Fruit fly (Drosophila melanogaster) whole organism, embryonic: ENCODE data around the gene Dlip2.
A peak's percentile ranks its signal among the peaks of the same experiment; 100 is the strongest.

ENCODE experiments used
- Atf-2 ChIP-seq: fragments of 200-800 bp; sonication (Bioruptor generic); optimal IDR thresholded peaks from 2 replicates; lab custom pipeline; 2016; ENCODE audit warnings: missing biosample characterization, missing genetic modification characterization
- B-H2 ChIP-seq: fragments of 200-800 bp; sonication (Bioruptor generic); optimal IDR thresholded peaks from 2 replicates; lab custom pipeline; 2018; ENCODE audit warnings: missing biosample characterization, mild to moderate bottlenecking, missing genetic modification characterization
- Bdp1 ChIP-seq: fragments of 200-800 bp; sonication (Bioruptor generic); optimal IDR thresholded peaks from 3 replicates; lab custom pipeline; 2016; ENCODE audit warnings: missing biosample characterization, missing genetic modification characterization
- CG10209 ChIP-seq: fragments of 200-800 bp; sonication (Bioruptor generic); optimal IDR thresholded peaks from 3 replicates; lab custom pipeline; 2017; ENCODE audit warnings: missing biosample characterization, mild to moderate bottlenecking, missing genetic modification characterization, missing genetic modification reagents
- CG11398 ChIP-seq: fragments of 200-800 bp; sonication (Bioruptor generic); optimal IDR thresholded peaks from 2 replicates; lab custom pipeline; 2016; ENCODE audit warnings: missing biosample characterization, missing genetic modification characterization
- CG13287 ChIP-seq: fragments of 200-800 bp; sonication (Bioruptor generic); IDR thresholded peaks from 2 replicates; pipeline ENCODE4 v1.3.6; 2022; ENCODE audit warnings: missing biosample characterization, missing genetic modification characterization; ENCODE audit not compliant: partially characterized antibody
- CG13424 ChIP-seq: fragments of 200-800 bp; sonication (Bioruptor generic); optimal IDR thresholded peaks from 2 replicates; lab custom pipeline; 2019; ENCODE audit warnings: missing biosample characterization, mild to moderate bottlenecking, missing genetic modification characterization, moderate library complexity
- CG15479 ChIP-seq: fragments of 200-800 bp; sonication (Bioruptor generic); optimal IDR thresholded peaks from 3 replicates; lab custom pipeline; 2019; ENCODE audit warnings: missing biosample characterization, mild to moderate bottlenecking, missing genetic modification characterization, moderate library complexity
- CG17359 ChIP-seq: fragments of 200-800 bp; sonication (Bioruptor generic); optimal IDR thresholded peaks from 3 replicates; lab custom pipeline; 2018; ENCODE audit warnings: missing biosample characterization, mild to moderate bottlenecking, missing genetic modification characterization, moderate library complexity
- CG31365 ChIP-seq: fragments of 200-800 bp; sonication (Bioruptor generic); optimal IDR thresholded peaks from 2 replicates; lab custom pipeline; 2018; ENCODE audit warnings: missing biosample characterization, mild to moderate bottlenecking, missing genetic modification characterization
- CG34376 ChIP-seq: fragments of 200-800 bp; sonication (Bioruptor generic); optimal IDR thresholded peaks from 2 replicates; lab custom pipeline; 2018; ENCODE audit warnings: missing biosample characterization, mild to moderate bottlenecking, missing genetic modification characterization
- CG34422 ChIP-seq: fragments of 200-800 bp; sonication (Bioruptor generic); IDR thresholded peaks from 3 replicates; pipeline ENCODE4 v1.3.6; 2022; ENCODE audit warnings: missing biosample characterization, missing genetic modification characterization
- CG3726 ChIP-seq: fragments of 200-800 bp; sonication (Bioruptor generic); IDR thresholded peaks from 3 replicates; pipeline ENCODE4, ENCODE4 v1.3.6; 2022; ENCODE audit warnings: missing biosample characterization, missing genetic modification characterization
- CG7372 ChIP-seq: fragments of 200-800 bp; sonication (Bioruptor generic); IDR thresholded peaks from 2 replicates; pipeline ENCODE4 v1.3.6; 2022; ENCODE audit warnings: missing biosample characterization, missing genetic modification characterization
- CG7786 ChIP-seq: fragments of 200-800 bp; sonication (Bioruptor generic); optimal IDR thresholded peaks from 2 replicates; lab custom pipeline; 2016; ENCODE audit warnings: missing biosample characterization, missing genetic modification characterization
- CG7963 ChIP-seq: fragments of 200-800 bp; sonication (Bioruptor generic); IDR thresholded peaks from 3 replicates; pipeline ENCODE4 v1.3.6; 2022; ENCODE audit warnings: missing biosample characterization, missing genetic modification characterization; ENCODE audit not compliant: partially characterized antibody
- CG8478 ChIP-seq: fragments of >200 bp; optimal IDR thresholded peaks from 2 replicates; lab custom pipeline; 2018
- CG9817 ChIP-seq: fragments of 200-800 bp; sonication (Bioruptor generic); optimal IDR thresholded peaks from 2 replicates; lab custom pipeline; 2018; ENCODE audit warnings: missing biosample characterization, mild to moderate bottlenecking, missing genetic modification characterization, moderate library complexity
- CTCF ChIP-seq: fragments of 200-800 bp; sonication (Bioruptor generic); optimal IDR thresholded peaks from 2 replicates; lab custom pipeline; 2017; ENCODE audit warnings: missing biosample characterization, mild to moderate bottlenecking, missing genetic modification characterization, moderate library complexity
- D ChIP-seq, 2 experiments: fragments of 200-800 bp in 1 of 2; fragments of >200 bp in 1 of 2; sonication (Bioruptor generic) in 1 of 2; optimal IDR thresholded peaks; 2 replicates in 1 of 2; 3 replicates in 1 of 2; lab custom pipeline; 2017; ENCODE audit warnings: mild to moderate bottlenecking in 1 of 2, missing biosample characterization in 1 of 2, missing genetic modification characterization in 1 of 2, missing genetic modification reagents in 1 of 2
- D19B ChIP-seq: fragments of 200-800 bp; sonication (Bioruptor generic); optimal IDR thresholded peaks from 2 replicates; lab custom pipeline; 2017; ENCODE audit warnings: missing biosample characterization, mild to moderate bottlenecking, missing genetic modification characterization
- Dbx ChIP-seq: fragments of 200-800 bp; sonication (Bioruptor generic); IDR thresholded peaks from 3 replicates; pipeline ENCODE4 v1.3.6; 2022; ENCODE audit warnings: missing biosample characterization, missing genetic modification characterization
- Deaf1 ChIP-seq: fragments of 200-800 bp; optimal IDR thresholded peaks from 3 replicates; lab custom pipeline; 2019; ENCODE audit warnings: missing biosample characterization, mild to moderate bottlenecking, missing genetic modification characterization, moderate library complexity
- H2.0 ChIP-seq: fragments of 200-800 bp; sonication (Bioruptor generic); IDR thresholded peaks from 2 replicates; pipeline ENCODE4 v1.3.6; 2022; ENCODE audit warnings: missing biosample characterization, missing genetic modification characterization
- Med ChIP-seq: fragments of 200-800 bp; sonication (Bioruptor generic); peaks from one replicate; lab custom pipeline; 2016; ENCODE audit warnings: missing biosample characterization, missing genetic modification characterization, mild to moderate bottlenecking, inconsistent platforms, moderate library complexity
- Pdp1 ChIP-seq, 2 experiments: fragments of 200-800 bp; sonication (Bioruptor generic); optimal IDR thresholded peaks; 3 replicates each; lab custom pipeline; 2016; ENCODE audit warnings: missing biosample characterization in 2 of 2, missing genetic modification characterization in 2 of 2, mild to moderate bottlenecking in 1 of 2, moderate library complexity in 1 of 2
- Poxn ChIP-seq: fragments of 200-800 bp; sonication (Bioruptor generic); IDR thresholded peaks from 2 replicates; pipeline ENCODE4 v1.3.6; 2022; ENCODE audit warnings: missing biosample characterization, missing genetic modification characterization
- YL-1 ChIP-seq: fragments of 200-800 bp; sonication (Bioruptor generic); optimal IDR thresholded peaks from 3 replicates; lab custom pipeline; 2017; ENCODE audit warnings: missing biosample characterization, mild to moderate bottlenecking, missing genetic modification characterization
- ash1 ChIP-seq: fragments of 200-800 bp; sonication (Bioruptor generic); optimal IDR thresholded peaks from 2 replicates; lab custom pipeline; 2018; ENCODE audit warnings: missing biosample characterization, mild to moderate bottlenecking, missing genetic modification characterization
- cato ChIP-seq: fragments of 200-800 bp; sonication (Bioruptor generic); optimal IDR thresholded peaks from 2 replicates; lab custom pipeline; 2016; ENCODE audit warnings: missing biosample characterization, missing genetic modification characterization, borderline replicate concordance
- ems ChIP-seq: fragments of 200-800 bp; sonication (Bioruptor generic); optimal IDR thresholded peaks from 3 replicates; lab custom pipeline; 2016; ENCODE audit warnings: missing biosample characterization, missing genetic modification characterization
- gro ChIP-seq: fragments of 200-800 bp; sonication (Bioruptor generic); optimal IDR thresholded peaks from 2 replicates; lab custom pipeline; 2016; ENCODE audit warnings: missing biosample characterization, missing genetic modification characterization
- ham ChIP-seq: fragments of 200-800 bp; sonication (Bioruptor generic); IDR thresholded peaks from 2 replicates; pipeline ENCODE4 v1.3.6; 2022; ENCODE audit warnings: missing biosample characterization, missing genetic modification characterization
- hb ChIP-seq: fragments of 200-800 bp; sonication (Bioruptor generic); IDR thresholded peaks from 3 replicates; pipeline ENCODE4 v1.3.6; 2022; ENCODE audit warnings: missing biosample characterization, missing genetic modification characterization; ENCODE audit not compliant: partially characterized antibody
- insv ChIP-seq, 2 experiments: fragments of 200-800 bp; sonication (Bioruptor generic); optimal IDR thresholded peaks; 3 replicates each; lab custom pipeline; 2016 to 2018; ENCODE audit warnings: missing biosample characterization in 2 of 2, missing genetic modification characterization in 2 of 2
- knrl ChIP-seq: fragments of 200-800 bp; sonication (Bioruptor generic); IDR thresholded peaks from 3 replicates; pipeline ENCODE4 v1.3.6; 2022; ENCODE audit warnings: missing biosample characterization, missing genetic modification characterization; ENCODE audit not compliant: partially characterized antibody
- lab ChIP-seq: fragments of 200-800 bp; sonication (Bioruptor generic); optimal IDR thresholded peaks from 3 replicates; lab custom pipeline; 2017; ENCODE audit warnings: missing biosample characterization, missing genetic modification characterization, mild to moderate bottlenecking, moderate library complexity, missing genetic modification reagents
- pan ChIP-seq, 4 experiments: fragments of >200 bp in 3 of 4; fragments of 200-800 bp in 1 of 4; sonication (Bioruptor generic) in 1 of 4; optimal IDR thresholded peaks in 3 of 4; IDR thresholded peaks in 1 of 4; 2 replicates each; pipeline versions ENCODE4 v1.3.6 to Lab custom; 2017 to 2022; ENCODE audit warnings: missing biosample characterization in 2 of 4, missing genetic modification characterization in 2 of 4, mixed read lengths in 1 of 4
- pnt ChIP-seq: fragments of 200-800 bp; sonication (Bioruptor generic); optimal IDR thresholded peaks from 3 replicates; lab custom pipeline; 2016; ENCODE audit warnings: missing biosample characterization, missing genetic modification characterization
- prd ChIP-seq, 3 experiments: fragments of >200 bp in 2 of 3; fragments of 200-800 bp in 1 of 3; sonication (Bioruptor generic) in 1 of 3; optimal IDR thresholded peaks in 2 of 3; IDR thresholded peaks in 1 of 3; 2 replicates in 2 of 3; 3 replicates in 1 of 3; pipeline versions ENCODE4 v1.3.6 to Lab custom; 2017 to 2022; ENCODE audit warnings: missing biosample characterization in 1 of 3, missing genetic modification characterization in 1 of 3
- sens ChIP-seq: fragments of 200-800 bp; sonication (Bioruptor generic); peaks from one replicate; lab custom pipeline; 2016; ENCODE audit warnings: missing biosample characterization, missing genetic modification characterization
- slbo ChIP-seq: fragments of 200-800 bp; sonication (Bioruptor generic); IDR thresholded peaks from 2 replicates; pipeline ENCODE4 v1.3.6; 2022; ENCODE audit warnings: missing biosample characterization, missing genetic modification characterization
- sob ChIP-seq: fragments of 200-800 bp; sonication (Bioruptor generic); IDR thresholded peaks from 2 replicates; pipeline ENCODE4 v1.3.6; 2022; ENCODE audit warnings: missing biosample characterization, missing genetic modification characterization
- tgo ChIP-seq: fragments of 200-800 bp; sonication (Bioruptor generic); IDR thresholded peaks from 3 replicates; pipeline ENCODE4 v1.3.6; 2022; ENCODE audit warnings: missing biosample characterization, missing genetic modification characterization
- tna ChIP-seq: fragments of 200-800 bp; sonication (Bioruptor generic); IDR thresholded peaks from 2 replicates; pipeline ENCODE4 v1.3.6; 2022; ENCODE audit warnings: missing biosample characterization, missing genetic modification characterization; ENCODE audit not compliant: partially characterized antibody
- unc-4 ChIP-seq: fragments of 200-800 bp; sonication (Bioruptor generic); IDR thresholded peaks from 2 replicates; pipeline ENCODE4 v1.3.6; 2022; ENCODE audit warnings: missing biosample characterization, missing genetic modification characterization; ENCODE audit not compliant: partially characterized antibody

Gene Dlip2

dm6 chr3R:4654557-4655273 is 9.3 kb upstream of the Dlip2 start, which contains the start of gene spartin (continued):
- TF ChIP-seq sob (GFP tag; lab: Robert Waterston, UW), result peak; percentile 39; the same call in 1 of the 2 replicates
- peak; percentile 79 for TF ChIP-seq sens

dm6 chr3R:4649880-4650493 is 4.5 kb upstream of the Dlip2 start:
- no peak for TF ChIP-seq CG17359 (tag; lab: Kevin White, UChicago)
- no peak for TF ChIP-seq CG11398 (GFP tag; lab: Kevin White, UChicago)
- no peak for TF ChIP-seq CG13287 (GFP tag; lab: Robert Waterston, UW)
- TF ChIP-seq lab (GFP tag; lab: Kevin White, UChicago), result no peak
- TF ChIP-seq hb (GFP tag; lab: Robert Waterston, UW), result no peak
- TF ChIP-seq CG31365, result no peak
- TF ChIP-seq unc-4 (GFP tag; lab: Robert Waterston, UW), result no peak
- TF ChIP-seq CG34422 (GFP tag; lab: Robert Waterston, UW), result peak; percentile 42; the same call in 1 of the 3 replicates
- TF ChIP-seq D19B (GFP tag; lab: Kevin White, UChicago), result no peak
- TF ChIP-seq cato (GFP tag; lab: Kevin White, UChicago), result no peak
- TF ChIP-seq YL-1, result peak; percentile 4
- TF ChIP-seq CG7786 (GFP tag; lab: Kevin White, UChicago), result no peak
- TF ChIP-seq Med (GFP tag; lab: Kevin White, UChicago), result peak; percentile 18
- TF ChIP-seq prd (optimal IDR thresholded peaks at IDR 0.05; lab: Kevin White, UChicago), result no peak
- no peak for TF ChIP-seq prd (GFP tag; IDR thresholded peaks at IDR 0.05; lab: Robert Waterston, UW)
- TF ChIP-seq H2.0 (GFP tag; lab: Robert Waterston, UW), result no peak
- no peak for TF ChIP-seq slbo (GFP tag; lab: Robert Waterston, UW)
- no peak for TF ChIP-seq Atf-2
- no peak for TF ChIP-seq pan (optimal IDR thresholded peaks at IDR 0.05; lab: Kevin White, UChicago)
- no peak for TF ChIP-seq pan (GFP tag; optimal IDR thresholded peaks at IDR 0.05 in 1 of 2, IDR thresholded peaks at IDR 0.05 in 1 of 2)
- no peak for TF ChIP-seq CG7963
- TF ChIP-seq insv (GFP tag; optimal IDR thresholded peaks at IDR 0.05; lab: Kevin White, UChicago), result no peak
- TF ChIP-seq Deaf1 (tag; lab: Kevin White, UChicago), result peak; percentile 64
- no peak for TF ChIP-seq ham (GFP tag; lab: Robert Waterston, UW)
- TF ChIP-seq CG7372 (GFP tag; lab: Robert Waterston, UW), result no peak
- TF ChIP-seq ems (GFP tag; lab: Kevin White, UChicago), result no peak
- TF ChIP-seq pnt (GFP tag; lab: Kevin White, UChicago), result no peak
- TF ChIP-seq CG3726 (GFP tag; lab: Robert Waterston, UW), result 0 out of 3 replicates have a peak, but pooled peaks have one; percentile 49
- TF ChIP-seq Dbx (GFP tag; lab: Robert Waterston, UW), result no peak
- peak; percentile 36 for TF ChIP-seq CG15479 (GFP tag; lab: Kevin White, UChicago)
- TF ChIP-seq Pdp1 (GFP tag; optimal IDR thresholded peaks at IDR 0.05; lab: Kevin White, UChicago), result peak in 1 of 2 experiments; percentile 75
- TF ChIP-seq CG34376 (GFP tag; lab: Kevin White, UChicago), result no peak
- TF ChIP-seq Poxn (GFP tag; lab: Robert Waterston, UW), result no peak
- TF ChIP-seq tna (GFP tag; lab: Robert Waterston, UW), result no peak
- TF ChIP-seq CG10209 (GFP tag; lab: Kevin White, UChicago), result no peak
- TF ChIP-seq D (optimal IDR thresholded peaks at IDR 0.05; lab: Kevin White, UChicago), result no peak
- no peak for TF ChIP-seq D (GFP tag; optimal IDR thresholded peaks at IDR 0.05; lab: Kevin White, UChicago)
- no peak for TF ChIP-seq knrl
- no peak for TF ChIP-seq Bdp1 (GFP tag; lab: Kevin White, UChicago)
- no peak for TF ChIP-seq gro (GFP tag; lab: Kevin White, UChicago)
- no peak for TF ChIP-seq CTCF (GFP tag; lab: Kevin White, UChicago)
- TF ChIP-seq tgo, result no peak
- TF ChIP-seq CG9817 (tag; lab: Kevin White, UChicago), result no peak
- no peak for TF ChIP-seq CG13424 (tag; lab: Kevin White, UChicago)
- no peak for TF ChIP-seq B-H2 (GFP tag; lab: Kevin White, UChicago)
- TF ChIP-seq ash1 (GFP tag; lab: Kevin White, UChicago), result no peak
- peak; percentile 48 for TF ChIP-seq CG8478
